Fruit fly (Drosophila melanogaster) whole organism, embryonic: Measurements from ENCODE around the gene Rgl.

ENCODE experiments used
- Aef1 ChIP-seq: fragments of 200-800 bp; sonication (Bioruptor generic); IDR thresholded peaks from 3 replicates; pipeline ENCODE4 v1.3.6; 2022; ENCODE audit warnings: missing biosample characterization, missing genetic modification characterization
- Atf6 ChIP-seq: fragments of 200-800 bp; sonication (Bioruptor generic); IDR thresholded peaks from 2 replicates; pipeline ENCODE4 v1.3.6; 2022; ENCODE audit warnings: missing biosample characterization, missing genetic modification characterization
- Bdp1 ChIP-seq: fragments of 200-800 bp; sonication (Bioruptor generic); optimal IDR thresholded peaks from 3 replicates; lab custom pipeline; 2016; ENCODE audit warnings: missing biosample characterization, missing genetic modification characterization
- CG10209 ChIP-seq: fragments of 200-800 bp; sonication (Bioruptor generic); optimal IDR thresholded peaks from 3 replicates; lab custom pipeline; 2017; ENCODE audit warnings: missing biosample characterization, mild to moderate bottlenecking, missing genetic modification characterization, missing genetic modification reagents
- CG10431 ChIP-seq: fragments of 200-800 bp; sonication (Bioruptor generic); optimal IDR thresholded peaks from 3 replicates; lab custom pipeline; 2018; ENCODE audit warnings: missing biosample characterization, mild to moderate bottlenecking, missing genetic modification characterization
- CG10543 ChIP-seq: fragments of 200-800 bp; sonication (Bioruptor generic); optimal IDR thresholded peaks from 3 replicates; lab custom pipeline; 2017; ENCODE audit warnings: missing biosample characterization, mild to moderate bottlenecking, missing genetic modification characterization, moderate library complexity
- CG10565 ChIP-seq: fragments of 200-800 bp; sonication (Bioruptor generic); optimal IDR thresholded peaks from 3 replicates; lab custom pipeline; 2016; ENCODE audit warnings: missing biosample characterization, mild to moderate bottlenecking, missing genetic modification characterization
- CG10979 ChIP-seq: fragments of 200-800 bp; sonication (Bioruptor generic); optimal IDR thresholded peaks from 2 replicates; lab custom pipeline; 2018; ENCODE audit warnings: missing biosample characterization, mild to moderate bottlenecking, missing genetic modification characterization, moderate library complexity
- CG11456 ChIP-seq: fragments of 200-800 bp; sonication (Bioruptor generic); IDR thresholded peaks from 3 replicates; pipeline ENCODE4 v1.3.6; 2022; ENCODE audit warnings: missing biosample characterization, missing genetic modification characterization
- CG13424 ChIP-seq: fragments of 200-800 bp; sonication (Bioruptor generic); optimal IDR thresholded peaks from 2 replicates; lab custom pipeline; 2019; ENCODE audit warnings: missing biosample characterization, mild to moderate bottlenecking, missing genetic modification characterization, moderate library complexity
- CG1603 ChIP-seq: fragments of 200-800 bp; sonication (Bioruptor generic); optimal IDR thresholded peaks from 2 replicates; lab custom pipeline; 2019; ENCODE audit warnings: missing biosample characterization, mild to moderate bottlenecking, missing genetic modification characterization, moderate library complexity
- CG16815 ChIP-seq: fragments of 200-800 bp; sonication (Bioruptor generic); optimal IDR thresholded peaks from 3 replicates; lab custom pipeline; 2017; ENCODE audit warnings: missing biosample characterization, mild to moderate bottlenecking, missing genetic modification characterization
- CG18476 ChIP-seq: fragments of 200-800 bp; sonication (Bioruptor generic); optimal IDR thresholded peaks from 2 replicates; lab custom pipeline; 2016; ENCODE audit warnings: missing biosample characterization, mild to moderate bottlenecking, missing genetic modification characterization
- CG2199 ChIP-seq: fragments of 200-800 bp; sonication (Bioruptor generic); IDR thresholded peaks from 3 replicates; pipeline ENCODE4 v1.3.6; 2022; ENCODE audit warnings: missing biosample characterization, missing genetic modification characterization
- CG2712 ChIP-seq: fragments of 200-800 bp; optimal IDR thresholded peaks from 3 replicates; lab custom pipeline; 2019; ENCODE audit warnings: missing biosample characterization, mild to moderate bottlenecking, missing genetic modification characterization, moderate library complexity
- CG2875 ChIP-seq: fragments of 200-800 bp; sonication (Bioruptor generic); optimal IDR thresholded peaks from 2 replicates; lab custom pipeline; 2017; ENCODE audit warnings: missing biosample characterization, mild to moderate bottlenecking, missing genetic modification characterization, missing genetic modification reagents
- CG30020 ChIP-seq: fragments of 200-800 bp; optimal IDR thresholded peaks from 2 replicates; lab custom pipeline; 2019; ENCODE audit warnings: missing biosample characterization, mild to moderate bottlenecking, missing genetic modification characterization, moderate library complexity
- CG3995 ChIP-seq: fragments of 200-800 bp; sonication (Bioruptor generic); optimal IDR thresholded peaks from 3 replicates; lab custom pipeline; 2016; ENCODE audit warnings: missing biosample characterization, missing genetic modification characterization
- CG4282 ChIP-seq: fragments of 200-800 bp; sonication (Bioruptor generic); optimal IDR thresholded peaks from 2 replicates; lab custom pipeline; 2016; ENCODE audit warnings: missing biosample characterization, missing genetic modification characterization
- CG4328 ChIP-seq: fragments of 200-800 bp; sonication (Bioruptor generic); optimal IDR thresholded peaks from 3 replicates; lab custom pipeline; 2017; ENCODE audit warnings: missing biosample characterization, missing genetic modification reagents, missing genetic modification characterization
- CG43689 ChIP-seq: fragments of 200-800 bp; sonication (Bioruptor generic); IDR thresholded peaks from 2 replicates; pipeline ENCODE4 v1.3.6; 2022; ENCODE audit warnings: missing biosample characterization, missing genetic modification characterization
- CG6791 ChIP-seq: fragments of 200-800 bp; sonication (Bioruptor generic); IDR thresholded peaks from 3 replicates; pipeline ENCODE4 v1.3.6; 2022; ENCODE audit warnings: missing biosample characterization, missing genetic modification characterization; ENCODE audit not compliant: partially characterized antibody
- CG8089 ChIP-seq: fragments of 200-800 bp; sonication (Bioruptor generic); optimal IDR thresholded peaks from 3 replicates; lab custom pipeline; 2016; ENCODE audit warnings: missing biosample characterization, missing genetic modification characterization
- Dfd ChIP-seq, 2 experiments: fragments of >200 bp; optimal IDR thresholded peaks; 2 replicates each; lab custom pipeline; 2017; ENCODE audit warnings: missing biosample characterization in 2 of 2, missing genetic modification characterization in 2 of 2
- Dip2 ChIP-seq: fragments of 200-800 bp; sonication (Bioruptor generic); IDR thresholded peaks from 2 replicates; pipeline ENCODE4 v1.3.6; 2022; ENCODE audit warnings: missing biosample characterization, missing genetic modification characterization
- Dref ChIP-seq: fragments of 200-800 bp; sonication (Bioruptor generic); IDR thresholded peaks from 2 replicates; pipeline ENCODE4 v1.3.6; 2022; ENCODE audit warnings: missing biosample characterization, missing genetic modification characterization
- Fer3 ChIP-seq: fragments of 200-800 bp; sonication (Bioruptor generic); optimal IDR thresholded peaks from 2 replicates; lab custom pipeline; 2018; ENCODE audit warnings: missing biosample characterization, mild to moderate bottlenecking, missing genetic modification characterization, moderate library complexity
- HLH3B ChIP-seq: fragments of 200-800 bp; sonication (Bioruptor generic); IDR thresholded peaks from 2 replicates; pipeline ENCODE4 v1.3.6; 2022; ENCODE audit warnings: missing biosample characterization, missing genetic modification characterization
- Lpt ChIP-seq: fragments of >200 bp; optimal IDR thresholded peaks from 2 replicates; lab custom pipeline; 2018; ENCODE audit warnings: missing biosample characterization, missing genetic modification characterization
- Stat92E ChIP-seq, 3 experiments: fragments of >200 bp in 2 of 3; fragments of 200-800 bp in 1 of 3; sonication (Bioruptor generic) in 1 of 3; optimal IDR thresholded peaks; 2 replicates each; lab custom pipeline; 2017 to 2019; ENCODE audit warnings: missing biosample characterization in 3 of 3, missing genetic modification characterization in 3 of 3, mild to moderate bottlenecking in 1 of 3, moderate library complexity in 1 of 3
- br ChIP-seq: fragments of >200 bp; optimal IDR thresholded peaks from 2 replicates; lab custom pipeline; 2017
- btn ChIP-seq: fragments of 200-800 bp; sonication (Bioruptor generic); optimal IDR thresholded peaks from 2 replicates; lab custom pipeline; 2016; ENCODE audit warnings: missing biosample characterization, missing genetic modification characterization
- cad ChIP-seq: fragments of >200 bp; optimal IDR thresholded peaks from 2 replicates; lab custom pipeline; 2017; ENCODE audit warnings: missing biosample characterization, missing genetic modification characterization
- caup ChIP-seq: fragments of 200-800 bp; sonication (Bioruptor generic); optimal IDR thresholded peaks from 3 replicates; lab custom pipeline; 2017; ENCODE audit warnings: missing biosample characterization, mild to moderate bottlenecking, missing genetic modification characterization, moderate library complexity; ENCODE audit not compliant: severe bottlenecking
- crc ChIP-seq: fragments of 200-800 bp; sonication (Bioruptor generic); optimal IDR thresholded peaks from 2 replicates; lab custom pipeline; 2016; ENCODE audit warnings: missing biosample characterization, missing genetic modification characterization
- ftz-f1 ChIP-seq: fragments of 200-800 bp; sonication (Bioruptor generic); optimal IDR thresholded peaks from 2 replicates; lab custom pipeline; 2016; ENCODE audit warnings: missing biosample characterization, missing genetic modification characterization
- gfzf ChIP-seq: fragments of 200-800 bp; sonication (Bioruptor generic); optimal IDR thresholded peaks from 2 replicates; lab custom pipeline; 2016; ENCODE audit warnings: missing biosample characterization, mild to moderate bottlenecking, missing genetic modification characterization, moderate library complexity
- gro ChIP-seq: fragments of 200-800 bp; sonication (Bioruptor generic); optimal IDR thresholded peaks from 2 replicates; lab custom pipeline; 2016; ENCODE audit warnings: missing biosample characterization, missing genetic modification characterization
- ham ChIP-seq: fragments of 200-800 bp; sonication (Bioruptor generic); IDR thresholded peaks from 2 replicates; pipeline ENCODE4 v1.3.6; 2022; ENCODE audit warnings: missing biosample characterization, missing genetic modification characterization
- hkb ChIP-seq, 2 experiments: fragments of 200-800 bp in 1 of 2; fragments of >200 bp in 1 of 2; sonication (Bioruptor generic) in 1 of 2; IDR thresholded peaks in 1 of 2; optimal IDR thresholded peaks in 1 of 2; 2 replicates each; pipeline versions ENCODE4 v1.3.6 to Lab custom; 2017 to 2022; ENCODE audit warnings: missing biosample characterization in 1 of 2, missing genetic modification characterization in 1 of 2
- inv ChIP-seq: fragments of 200-800 bp; sonication (Bioruptor generic); IDR thresholded peaks from 2 replicates; pipeline ENCODE4 v1.3.6; 2022; ENCODE audit warnings: missing biosample characterization, missing genetic modification characterization; ENCODE audit not compliant: partially characterized antibody
- luna ChIP-seq: fragments of 200-800 bp; sonication (Bioruptor generic); optimal IDR thresholded peaks from 2 replicates; lab custom pipeline; 2016; ENCODE audit warnings: missing biosample characterization, missing genetic modification characterization
- p53 ChIP-seq: fragments of 200-800 bp; sonication (Bioruptor generic); optimal IDR thresholded peaks from 2 replicates; lab custom pipeline; 2016; ENCODE audit warnings: missing biosample characterization, missing genetic modification characterization
- pita ChIP-seq: fragments of 200-800 bp; sonication (Bioruptor generic); optimal IDR thresholded peaks from 2 replicates; lab custom pipeline; 2017; ENCODE audit warnings: missing biosample characterization, mild to moderate bottlenecking, missing genetic modification characterization
- ro ChIP-seq: fragments of 200-800 bp; sonication (Bioruptor generic); IDR thresholded peaks from 2 replicates; pipeline ENCODE4 v1.3.6; 2022; ENCODE audit warnings: missing biosample characterization, missing genetic modification characterization
- run ChIP-seq: fragments of 200-800 bp; sonication (Bioruptor generic); optimal IDR thresholded peaks from 3 replicates; lab custom pipeline; 2018; ENCODE audit warnings: missing biosample characterization, mild to moderate bottlenecking, missing genetic modification characterization
- sens ChIP-seq: fragments of 200-800 bp; sonication (Bioruptor generic); peaks from one replicate; lab custom pipeline; 2016; ENCODE audit warnings: missing biosample characterization, missing genetic modification characterization
- seq ChIP-seq: fragments of 200-800 bp; sonication (Bioruptor generic); IDR thresholded peaks from 2 replicates; pipeline ENCODE4 v1.3.6; 2022; ENCODE audit warnings: missing biosample characterization, missing genetic modification characterization
- so ChIP-seq: fragments of 200-800 bp; sonication (Bioruptor generic); IDR thresholded peaks from 3 replicates; pipeline ENCODE4 v1.3.6; 2022; ENCODE audit warnings: missing biosample characterization, missing genetic modification characterization

Rgl gene

DNA sequence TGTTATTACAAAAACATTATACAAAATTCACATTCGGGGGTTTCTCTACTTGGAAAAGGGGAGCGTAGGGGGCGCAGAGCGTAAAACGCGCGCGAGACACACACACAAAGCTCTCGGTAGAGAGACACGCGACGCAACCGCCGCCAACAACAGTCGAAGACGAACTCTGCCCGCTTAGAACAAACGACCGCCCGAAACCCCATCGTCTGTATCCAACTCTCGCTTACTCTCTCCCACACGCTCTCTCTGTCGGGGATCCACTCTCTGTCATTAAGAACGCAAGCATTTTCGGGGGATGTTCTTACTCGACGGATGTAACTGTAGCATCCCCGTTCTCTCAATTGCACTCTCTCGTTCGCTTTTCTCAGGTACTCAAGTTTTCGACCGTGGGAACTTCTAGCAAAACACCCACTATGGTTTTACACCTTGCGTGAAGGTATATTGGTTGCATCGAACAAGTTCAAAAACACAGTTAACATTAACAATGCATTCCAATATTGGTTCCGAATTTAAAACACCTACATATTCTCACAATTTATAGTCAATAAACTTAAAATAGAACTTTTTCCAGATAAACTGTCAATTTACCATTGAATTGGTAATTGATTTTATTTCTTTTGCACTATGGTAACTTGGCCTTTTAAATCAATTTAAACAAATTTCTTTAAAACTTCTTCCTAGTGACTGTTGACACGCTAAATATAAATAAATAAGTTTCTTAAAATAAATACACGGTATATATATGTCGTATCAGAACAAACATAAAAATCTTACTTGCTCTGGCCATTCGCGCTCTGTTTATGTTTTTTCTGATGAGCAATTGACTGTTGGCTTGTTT is 5.1 kb downstream of the Rgl start (continued):
- TF ChIP-seq Dfd (GFP tag; optimal IDR thresholded peaks at IDR 0.05; lab: Kevin White, UChicago) (no peak), so (GFP tag; lab: Robert Waterston, UW) (no peak; the same call in 2 of the 3 replicates), Dref (GFP tag; lab: Robert Waterston, UW) (no peak), ftz-f1 (GFP tag; lab: Kevin White, UChicago) (no peak), btn (peak; percentile 57), inv (GFP tag; lab: Robert Waterston, UW) (no peak), CG43689 (GFP tag; lab: Robert Waterston, UW) (peak; percentile 34; the same call in 1 of the 2 replicates), ro (GFP tag; lab: Robert Waterston, UW) (peak; percentile 54; the same call in 1 of the 2 replicates), caup (peak; percentile 86), luna (peak; percentile 58), CG8089 (GFP tag; lab: Kevin White, UChicago) (peak; percentile 81), CG2712 (tag; lab: Kevin White, UChicago) (peak; percentile 96), Atf6 (GFP tag; lab: Robert Waterston, UW) (peak; percentile 82), cad (GFP tag; lab: Kevin White, UChicago) (no peak), crc (GFP tag; lab: Kevin White, UChicago) (peak; percentile 85), p53 (GFP tag; lab: Kevin White, UChicago) (peak; percentile 80), sens (GFP tag; lab: Kevin White, UChicago) (peak; percentile 99), run (tag; lab: Kevin White, UChicago) (peak; percentile 85), Dip2 (GFP tag; lab: Robert Waterston, UW) (peak; percentile 15; the same call in 1 of the 2 replicates), CG10431 (GFP tag; lab: Kevin White, UChicago) (peak; percentile 61), CG30020 (peak; percentile 80), CG10979 (peak; percentile 97), Fer3 (tag; lab: Kevin White, UChicago) (peak; percentile 88), CG1603 (peak; percentile 85), CG18476 (GFP tag; lab: Kevin White, UChicago) (peak; percentile 90), Stat92E (GFP tag; optimal IDR thresholded peaks at IDR 0.05; lab: Kevin White, UChicago) (no peak), CG2199 (GFP tag; lab: Robert Waterston, UW) (peak; percentile 37; the same call in 2 of the 3 replicates), seq (GFP tag; lab: Robert Waterston, UW) (peak; percentile 74), CG2875 (peak; percentile 84), Aef1 (GFP tag; lab: Robert Waterston, UW) (peak; percentile 78), HLH3B (peak; percentile 82), ham (no peak), CG6791 (peak; percentile 33; the same call in 1 of the 3 replicates), Bdp1 (GFP tag; lab: Kevin White, UChicago) (peak; percentile 74), CG4282 (GFP tag; lab: Kevin White, UChicago) (peak; percentile 48), CG11456 (GFP tag; lab: Robert Waterston, UW) (peak; percentile 80), CG10209 (GFP tag; lab: Kevin White, UChicago) (peak; percentile 92), gro (GFP tag; lab: Kevin White, UChicago) (peak; percentile 91), pita (no peak), CG10543 (GFP tag; lab: Kevin White, UChicago) (peak; percentile 89), CG3995 (GFP tag; lab: Kevin White, UChicago) (peak; percentile 45), CG16815 (GFP tag; lab: Kevin White, UChicago) (peak; percentile 92), CG10565 (GFP tag; lab: Kevin White, UChicago) (peak; percentile 60), gfzf (GFP tag; lab: Kevin White, UChicago) (no peak), hkb (optimal IDR thresholded peaks at IDR 0.05; lab: Kevin White, UChicago) (no peak), hkb (GFP tag; IDR thresholded peaks at IDR 0.05; lab: Robert Waterston, UW) (peak; percentile 70), Lpt (GFP tag; lab: Kevin White, UChicago) (no peak), CG13424 (tag; lab: Kevin White, UChicago) (peak; percentile 93), CG4328 (GFP tag; lab: Kevin White, UChicago) (peak; percentile 86), br (lab: Kevin White, UChicago) (no peak)
